Fruit fly (Drosophila melanogaster) whole organism: Measurements from ENCODE around the gene CG11089.

ENCODE experiments used
- CG8478 ChIP-seq: fragments of >200 bp; optimal IDR thresholded peaks from 2 replicates; lab custom pipeline; 2018; ENCODE audit warnings: inconsistent platforms
- Dll ChIP-seq: fragments of >200 bp; optimal IDR thresholded peaks from 2 replicates; lab custom pipeline; 2017
- EcR ChIP-seq, 2 experiments: fragments of >200 bp; optimal IDR thresholded peaks; 2 replicates each; lab custom pipeline; 2017; ENCODE audit warnings: missing biosample characterization in 2 of 2, missing genetic modification characterization in 2 of 2, missing genetic modification reagents in 2 of 2
- pan ChIP-seq: fragments of >200 bp; optimal IDR thresholded peaks from 2 replicates; lab custom pipeline; 2017
- psq ChIP-seq: fragments of >200 bp; optimal IDR thresholded peaks from 2 replicates; lab custom pipeline; 2017
- usp ChIP-seq: fragments of >200 bp; optimal IDR thresholded peaks from 2 replicates; lab custom pipeline; 2017; ENCODE audit warnings: missing biosample characterization, missing genetic modification characterization, mixed read lengths

The CG11089 gene

DNA sequence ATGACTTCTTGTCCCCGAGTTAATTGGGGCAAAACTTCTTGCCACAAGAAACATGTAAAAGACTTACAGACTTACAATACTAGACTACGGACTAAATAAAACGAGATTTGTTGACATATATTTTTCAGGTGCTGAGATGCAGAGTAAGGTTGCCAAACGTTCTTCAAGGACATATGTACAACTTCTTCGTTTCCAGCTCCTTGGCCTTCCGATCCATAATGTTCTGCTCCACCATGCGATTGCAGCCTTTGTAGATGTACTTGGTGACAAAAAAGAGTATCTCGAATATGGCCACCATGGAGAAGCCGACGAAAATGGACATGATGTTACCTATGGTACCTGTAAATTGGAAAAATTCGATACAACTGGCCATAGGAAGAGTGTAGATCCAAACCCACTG, 19.4 kb upstream of the CG11089 start, which contains the start of gene CAH4:
TSS of gene CAH4 (minus strand) at position 101 of the 400 bp plus-strand sequence.
- TF ChIP-seq Dll (lab: Kevin White, UChicago), result no peak
- no peak for TF ChIP-seq usp (GFP tag; lab: Kevin White, UChicago)
- TF ChIP-seq CG8478, result no peak
- TF ChIP-seq psq (lab: Kevin White, UChicago), result no peak
- TF ChIP-seq pan (lab: Kevin White, UChicago), result no peak
- TF ChIP-seq EcR (GFP tag; optimal IDR thresholded peaks at IDR 0.05; lab: Kevin White, UChicago), result no peak

DNA sequence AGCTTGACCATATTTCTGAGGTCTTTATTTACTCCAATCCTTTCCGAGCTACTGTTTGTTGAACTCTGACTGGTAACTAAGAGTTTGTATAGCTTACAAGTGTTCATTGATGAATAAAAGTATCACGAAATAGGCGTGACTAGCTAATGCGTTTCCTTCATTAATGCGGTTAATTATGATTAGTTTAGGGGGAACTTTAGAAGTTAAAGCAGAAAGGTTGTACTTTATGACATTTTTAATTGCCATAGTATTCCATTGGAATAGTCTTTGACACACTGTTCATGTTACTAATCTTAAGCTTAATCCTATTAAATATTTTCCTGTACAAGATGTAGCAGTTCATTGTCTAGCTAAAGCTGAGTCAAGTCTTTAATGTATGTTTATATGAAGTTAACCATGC, 17.1 kb upstream of the CG11089 start, which contains the start of gene ppk22:
TSS of gene ppk22 (minus strand) at position 101 of the 400 bp plus-strand sequence.
- TF ChIP-seq CG8478 (no peak), pan (lab: Kevin White, UChicago) (no peak), Dll (lab: Kevin White, UChicago) (no peak), EcR (GFP tag; optimal IDR thresholded peaks at IDR 0.05; lab: Kevin White, UChicago) (no peak), psq (lab: Kevin White, UChicago) (no peak), usp (GFP tag; lab: Kevin White, UChicago) (no peak)

DNA sequence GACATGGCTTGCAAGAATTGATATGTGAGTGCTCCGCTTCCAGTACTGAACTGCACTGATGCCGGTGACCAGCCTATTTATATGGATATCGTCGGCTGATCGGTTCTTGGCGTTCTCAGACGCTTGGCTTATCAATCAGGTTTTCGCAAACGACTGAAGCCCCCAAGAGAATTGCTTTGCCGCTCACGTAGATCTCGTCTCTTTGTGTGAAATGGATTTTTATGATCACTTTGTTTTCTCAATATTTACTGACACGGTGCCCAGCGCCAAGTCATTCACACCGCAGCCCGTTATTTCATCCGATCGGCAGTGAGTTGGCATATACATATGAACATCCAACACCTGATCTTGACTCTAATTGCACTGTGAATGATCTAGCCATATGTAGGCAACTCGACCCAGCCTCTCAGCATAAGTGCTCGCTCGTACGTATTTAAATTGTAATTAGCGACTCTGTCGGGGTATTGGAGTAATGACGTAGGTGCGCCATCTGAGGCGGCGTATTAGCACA, 16.5 kb upstream of the CG11089 start, which contains the start of gene CG13639:
TSS of gene CG13639 (minus strand) at position 51 of the 511 bp plus-strand sequence.
- TF ChIP-seq CG8478 (no peak), pan (lab: Kevin White, UChicago) (no peak), usp (GFP tag; lab: Kevin White, UChicago) (no peak), psq (lab: Kevin White, UChicago) (no peak), Dll (lab: Kevin White, UChicago) (no peak), EcR (GFP tag; optimal IDR thresholded peaks at IDR 0.05; lab: Kevin White, UChicago) (no peak)

DNA sequence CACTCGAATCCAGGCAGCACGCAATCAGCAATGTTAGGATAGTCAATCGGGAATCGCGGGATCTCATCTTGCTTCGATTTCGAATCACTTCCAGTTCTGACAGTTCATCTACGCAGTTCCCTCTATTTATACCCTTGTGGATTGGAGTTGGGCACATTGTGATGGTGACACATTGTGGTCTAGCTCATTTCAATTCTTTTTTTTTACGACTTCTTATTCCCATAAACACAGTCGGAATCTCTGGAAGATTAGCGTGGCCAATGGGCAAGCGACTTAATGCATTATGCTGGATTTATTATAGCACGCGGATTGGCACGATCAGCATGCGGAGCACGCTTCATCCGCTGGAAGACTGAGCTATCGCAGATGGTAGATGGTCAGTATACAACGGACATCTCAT, 14.8 kb upstream of the CG11089 start, which contains the start of gene CG13640:
TSS of gene CG13640 (minus strand) at position 101 of the 400 bp plus-strand sequence.
- no peak for TF ChIP-seq psq (lab: Kevin White, UChicago)
- no peak for TF ChIP-seq CG8478
- no peak for TF ChIP-seq Dll (lab: Kevin White, UChicago)
- no peak for TF ChIP-seq EcR (GFP tag; optimal IDR thresholded peaks at IDR 0.05; lab: Kevin White, UChicago)
- no peak for TF ChIP-seq usp (GFP tag; lab: Kevin White, UChicago)
- TF ChIP-seq pan (lab: Kevin White, UChicago), result no peak

DNA sequence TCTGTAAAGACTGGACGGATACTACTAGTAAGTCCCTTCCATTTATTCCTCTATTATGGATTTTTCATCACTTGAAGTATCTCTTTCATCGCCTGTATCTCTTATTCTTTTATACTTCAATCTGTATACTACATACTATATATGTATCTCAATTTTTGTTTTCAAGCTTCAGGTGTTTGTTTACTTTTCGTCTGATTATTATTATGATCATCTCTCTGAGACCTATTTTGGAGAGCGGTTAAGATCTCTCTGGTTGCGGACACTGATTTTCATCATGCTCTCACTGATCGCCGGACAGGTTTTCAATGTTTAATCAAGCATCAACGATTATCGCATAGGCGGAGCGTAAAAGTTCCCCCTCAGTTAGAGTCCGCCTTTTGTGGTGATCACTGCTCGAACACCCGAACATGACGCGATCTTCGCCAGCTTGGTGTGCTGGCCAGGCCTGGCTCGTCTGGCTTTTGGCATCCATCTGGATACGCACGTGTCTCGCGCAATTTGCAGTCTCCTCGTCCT, 14.2 kb upstream of the CG11089 start, which contains the start of gene CG7016:
TSS of gene CG7016 (plus strand) at position 358 of the 516 bp plus-strand sequence.
- TF ChIP-seq Dll (lab: Kevin White, UChicago) (no peak), EcR (GFP tag; optimal IDR thresholded peaks at IDR 0.05; lab: Kevin White, UChicago) (no peak), CG8478 (no peak), usp (GFP tag; lab: Kevin White, UChicago) (no peak), pan (lab: Kevin White, UChicago) (no peak), psq (lab: Kevin White, UChicago) (no peak)

DNA sequence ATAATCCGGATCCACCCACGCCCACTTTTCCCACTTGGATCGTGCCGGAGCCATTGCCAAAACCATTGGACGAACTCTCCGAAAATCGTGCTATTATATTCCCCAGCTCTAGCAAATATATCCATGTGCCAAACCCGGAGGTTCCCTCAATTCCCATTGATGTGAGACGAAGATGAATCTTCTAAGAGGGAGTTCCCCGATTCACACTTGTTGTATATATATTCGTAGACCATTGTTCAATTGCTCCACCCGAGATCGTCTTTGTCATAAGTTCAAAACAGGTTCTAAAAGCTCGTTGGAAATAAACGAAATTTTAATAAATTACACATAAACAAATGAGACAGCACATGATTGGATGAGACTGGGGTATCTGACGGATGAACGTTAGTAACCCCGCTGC, 13.0 kb upstream of the CG11089 start:
- TF ChIP-seq CG8478, result no peak
- TF ChIP-seq Dll (lab: Kevin White, UChicago), result no peak
- TF ChIP-seq psq (lab: Kevin White, UChicago), result no peak
- no peak for TF ChIP-seq pan (lab: Kevin White, UChicago)
- TF ChIP-seq usp (GFP tag; lab: Kevin White, UChicago), result no peak
- no peak for TF ChIP-seq EcR (GFP tag; optimal IDR thresholded peaks at IDR 0.05; lab: Kevin White, UChicago)

DNA sequence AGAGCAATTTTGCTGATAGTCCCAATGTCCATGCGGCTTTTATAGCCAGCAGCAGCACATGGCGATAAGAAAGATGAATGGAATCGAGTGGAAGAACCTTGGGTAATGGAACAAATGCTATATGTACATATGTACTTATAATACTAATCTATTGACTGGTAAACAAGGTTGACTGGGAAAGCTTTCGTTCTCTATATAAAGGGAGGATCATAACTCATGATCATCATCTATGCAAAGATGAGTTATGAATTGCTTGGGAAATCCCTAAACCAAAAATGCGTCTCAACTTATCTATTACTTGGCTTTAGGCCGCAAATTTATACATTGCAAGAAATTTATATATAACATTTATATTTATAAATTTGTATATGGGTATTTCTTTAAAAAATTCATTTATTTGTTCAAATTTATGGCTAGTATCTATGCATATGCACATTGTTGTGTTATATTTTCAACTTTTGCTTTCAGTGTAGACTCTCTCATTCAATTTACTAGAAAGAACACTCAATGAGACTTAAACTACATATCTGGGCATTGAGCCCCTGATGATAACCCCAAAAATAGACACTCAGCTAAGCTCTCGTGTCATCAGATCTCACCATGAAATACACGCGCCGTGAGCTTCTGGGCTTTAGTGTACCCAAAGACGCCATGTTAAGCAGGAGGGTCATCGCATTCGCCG, 12.0 kb upstream of the CG11089 start, which contains the start of the genes Srg1 and Elal:
TSS of gene Srg1 (minus strand) at position 14 of the 682 bp plus-strand sequence.
TSS of gene Elal (plus strand) at position 632 of the 682 bp plus-strand sequence.
- TF ChIP-seq psq (lab: Kevin White, UChicago), result no peak
- no peak for TF ChIP-seq pan (lab: Kevin White, UChicago)
- no peak for TF ChIP-seq Dll (lab: Kevin White, UChicago)
- no peak for TF ChIP-seq EcR (GFP tag; optimal IDR thresholded peaks at IDR 0.05; lab: Kevin White, UChicago)
- TF ChIP-seq usp (GFP tag; lab: Kevin White, UChicago), result no peak
- no peak for TF ChIP-seq CG8478

DNA sequence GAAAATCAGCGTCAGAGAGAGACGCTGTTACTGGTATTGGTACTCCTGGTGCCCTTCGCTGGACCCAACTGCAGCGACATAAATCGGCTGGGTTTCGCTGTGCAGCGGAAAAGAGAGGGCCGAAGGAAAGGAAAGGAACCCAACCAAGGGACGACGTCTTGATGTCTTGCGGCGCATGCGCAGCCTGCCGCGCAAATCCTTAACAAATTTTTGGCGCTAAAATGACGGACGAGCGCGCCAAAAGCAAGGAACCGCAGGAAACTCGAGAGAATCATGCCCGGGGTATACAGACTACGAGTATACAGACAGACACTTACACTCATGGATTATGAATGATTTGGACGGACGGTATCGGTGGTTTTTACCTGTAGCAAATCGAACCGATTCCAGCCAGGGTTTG, 9.9 kb upstream of the CG11089 start:
- TF ChIP-seq CG8478 (no peak), EcR (GFP tag; optimal IDR thresholded peaks at IDR 0.05; lab: Kevin White, UChicago) (no peak), pan (lab: Kevin White, UChicago) (no peak), usp (GFP tag; lab: Kevin White, UChicago) (no peak), Dll (lab: Kevin White, UChicago) (no peak), psq (lab: Kevin White, UChicago) (no peak)

DNA sequence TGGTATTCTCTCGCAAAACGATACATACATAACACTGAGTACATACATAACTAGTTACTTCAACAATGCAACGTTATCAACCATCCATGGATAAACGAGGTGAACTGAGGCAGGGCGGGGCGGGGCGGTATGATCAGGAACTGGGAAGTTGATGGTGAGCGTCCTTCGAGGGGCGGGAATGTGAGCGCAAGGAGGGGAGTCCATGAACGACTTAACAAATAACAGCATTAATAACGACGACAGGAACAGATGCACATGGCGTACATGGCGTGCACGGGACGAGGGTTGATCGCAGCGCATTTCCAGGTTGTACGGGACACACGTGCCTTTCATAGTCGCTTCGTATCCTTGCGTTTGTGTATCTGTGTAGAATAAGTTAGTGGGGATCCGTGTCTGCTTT, 8.9 kb upstream of the CG11089 start:
- TF ChIP-seq Dll (lab: Kevin White, UChicago), result no peak
- no peak for TF ChIP-seq CG8478
- TF ChIP-seq psq (lab: Kevin White, UChicago), result no peak
- no peak for TF ChIP-seq pan (lab: Kevin White, UChicago)

DNA sequence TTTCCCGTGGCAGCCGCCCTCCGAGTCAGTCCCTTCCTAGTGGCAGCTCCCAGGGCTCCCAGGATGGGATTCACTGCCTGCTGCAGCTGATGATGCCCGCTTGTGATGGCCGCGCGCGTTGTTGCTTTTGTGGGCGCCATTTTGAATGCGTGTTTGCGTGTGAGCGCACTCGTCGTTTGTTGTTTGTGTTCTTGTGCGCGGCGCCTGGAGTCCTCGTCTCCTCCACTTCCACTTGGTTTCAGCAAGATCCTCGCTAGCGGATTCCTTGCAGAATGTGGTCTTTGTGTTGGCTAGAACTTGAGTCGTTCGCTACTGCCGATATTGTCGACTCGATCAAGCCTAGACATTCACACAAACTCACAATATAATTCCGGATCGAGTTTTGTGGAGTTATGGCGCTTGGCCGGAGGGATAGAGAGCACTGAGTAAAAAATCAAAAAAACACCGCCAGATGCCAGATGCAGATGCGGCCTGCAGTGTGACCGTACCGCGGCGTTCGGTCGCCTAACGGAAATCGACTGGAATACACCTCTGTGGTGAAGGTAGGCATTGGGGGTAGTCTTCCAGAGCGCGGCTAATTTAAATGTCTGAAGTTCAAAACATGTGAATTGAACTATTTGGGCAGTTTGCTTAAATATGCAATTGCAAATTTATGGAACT, 6.3 kb upstream of the CG11089 start, which contains the start of gene CycB3:
TSS of gene CycB3 (minus strand) at position 428 of the 660 bp plus-strand sequence.
- no peak for TF ChIP-seq EcR (GFP tag; optimal IDR thresholded peaks at IDR 0.05; lab: Kevin White, UChicago)
- no peak for TF ChIP-seq Dll (lab: Kevin White, UChicago)
- no peak for TF ChIP-seq pan (lab: Kevin White, UChicago)
- no peak for TF ChIP-seq psq (lab: Kevin White, UChicago)
- TF ChIP-seq usp (GFP tag; lab: Kevin White, UChicago), result no peak
- TF ChIP-seq CG8478, result no peak
